Fruit fly (Drosophila melanogaster) whole organism, adult: ENCODE measurements around the gene hiro.

Experiments
- CG11617 ChIP-seq: fragments of 200-800 bp; sonication (Bioruptor generic); optimal IDR thresholded peaks from 2 replicates; lab custom pipeline; 2017; ENCODE audit warnings: mild to moderate bottlenecking, missing biosample characterization, missing genetic modification reagents, missing genetic modification characterization
- CG12768 ChIP-seq: fragments of 200-800 bp; sonication (Bioruptor generic); optimal IDR thresholded peaks from 2 replicates; lab custom pipeline; 2017; ENCODE audit warnings: missing biosample characterization, missing genetic modification characterization, mild to moderate bottlenecking, moderate library complexity, missing genetic modification reagents
- Hr96 ChIP-seq: fragments of 200-800 bp; sonication (Bioruptor generic); optimal IDR thresholded peaks from 2 replicates; lab custom pipeline; 2016; ENCODE audit warnings: missing biosample characterization, missing genetic modification characterization
- bab1 ChIP-seq: fragments of 200-800 bp; sonication (Bioruptor generic); optimal IDR thresholded peaks from 3 replicates; lab custom pipeline; 2019; ENCODE audit warnings: missing biosample characterization, mild to moderate bottlenecking, missing genetic modification characterization, moderate library complexity
- kay ChIP-seq: fragments of 200-800 bp; sonication (Bioruptor generic); peaks from one replicate; lab custom pipeline; 2016; ENCODE audit warnings: missing biosample characterization, missing genetic modification characterization, borderline replicate concordance
- ovo ChIP-seq: fragments of 200-800 bp; sonication (Bioruptor generic); optimal IDR thresholded peaks from 2 replicates; lab custom pipeline; 2016; ENCODE audit warnings: missing biosample characterization, missing genetic modification characterization
- pad ChIP-seq: fragments of 200-800 bp; sonication (Bioruptor generic); optimal IDR thresholded peaks from 3 replicates; lab custom pipeline; 2017; ENCODE audit warnings: missing biosample characterization, missing genetic modification characterization, mild to moderate bottlenecking, moderate library complexity, missing genetic modification reagents

- TF ChIP-seq ovo (no peak), CG11617 (GFP tag; lab: Kevin White, UChicago) (no peak), Hr96 (GFP tag; lab: Kevin White, UChicago) (no peak), pad (no peak), bab1 (GFP tag; lab: Kevin White, UChicago) (no peak), CG12768 (GFP tag; lab: Kevin White, UChicago) (no peak), kay (no peak)
These were observed 40.2 kb downstream of the hiro start for dm6 chr3L:647529-647928.
